Worm (Caenorhabditis elegans): ENCODE measurements around the gene T24E12.3.
A peak's percentile ranks its signal among the peaks of the same experiment; 100 is the strongest.

T24E12.3 gene

ce11 chrII:3808643-3809042 lies 32.8 kb downstream of the T24E12.3 start:
- TF ChIP-seq syd-9 (tag; optimal IDR thresholded peaks at IDR 0.05) (no peak), T23F11.4 (GFP tag; optimal IDR thresholded peaks at IDR 0.05) (no peak), hlh-13 (GFP tag; optimal IDR thresholded peaks at IDR 0.05) (no peak), ceh-30 (tag; optimal IDR thresholded peaks at IDR 0.05) (no peak), K02D7.2 (tag; optimal IDR thresholded peaks at IDR 0.05) (no peak), lim-6 (tag; optimal IDR thresholded peaks at IDR 0.05) (no peak)

- TF ChIP-seq dmd-4 (tag; optimal IDR thresholded peaks at IDR 0.05; ENCODE audit: borderline replicate concordance) (no peak), hlh-8 (tag; optimal IDR thresholded peaks at IDR 0.05) (no peak), tbx-2 (tag; optimal IDR thresholded peaks at IDR 0.05) (peak; percentile 47), fkh-10 (GFP tag; optimal IDR thresholded peaks at IDR 0.05) (no peak), ceh-18 (tag; optimal IDR thresholded peaks at IDR 0.05) (peak; percentile 35), hlh-15 (tag; optimal IDR thresholded peaks at IDR 0.05) (no peak), unc-55 (GFP tag; optimal IDR thresholded peaks at IDR 0.05) (peak; percentile 49), lin-11 (tag; optimal IDR thresholded peaks at IDR 0.05) (no peak), ama-1 (optimal IDR thresholded peaks at IDR 0.05) (no peak), nhr-11 (tag; optimal IDR thresholded peaks at IDR 0.05) (no peak), unc-42 (tag; optimal IDR thresholded peaks at IDR 0.05) (peak; percentile 15), sox-4 (tag; optimal IDR thresholded peaks at IDR 0.05) (no peak), rnt-1 (tag; optimal IDR thresholded peaks at IDR 0.05) (peak; percentile 27), fax-1 (tag; optimal IDR thresholded peaks at IDR 0.05) (no peak), pag-3 (tag; optimal IDR thresholded peaks at IDR 0.05; ENCODE audit: borderline replicate concordance) (no peak), fkh-6 (tag; optimal IDR thresholded peaks at IDR 0.05) (no peak), nfya-1 (tag; optimal IDR thresholded peaks at IDR 0.05) (peak; percentile 34), dve-1 (tag; optimal IDR thresholded peaks at IDR 0.05) (no peak), gmeb-2 (tag; optimal IDR thresholded peaks at IDR 0.05) (no peak), ceh-14 (tag; optimal IDR thresholded peaks at IDR 0.05) (peak; percentile 11), ceh-19 (GFP tag; optimal IDR thresholded peaks at IDR 0.05) (no peak)
Observed at ce11 chrII:3810550-3810949, 34.7 kb downstream of the T24E12.3 start.

ce11 chrII:3811816-3812332 lies 36.1 kb downstream of the T24E12.3 start, which contains the start of gene lido-15:
Gene lido-15, plus strand, starts transcription at chrII:3812282.
- no peak for TF ChIP-seq ref-2 (tag; optimal IDR thresholded peaks at IDR 0.05)
- TF ChIP-seq pha-2 (tag; optimal IDR thresholded peaks at IDR 0.05): no peak
- TF ChIP-seq ceh-31 (tag; optimal IDR thresholded peaks at IDR 0.05): no peak
- no peak for TF ChIP-seq ets-4 (tag; optimal IDR thresholded peaks at IDR 0.05)
- no peak for TF ChIP-seq eyg-1 (tag; optimal IDR thresholded peaks at IDR 0.05)
- TF ChIP-seq ztf-16 (tag; optimal IDR thresholded peaks at IDR 0.05): no peak
- TF ChIP-seq K02D7.2 (tag; optimal IDR thresholded peaks at IDR 0.05): no peak
- TF ChIP-seq hlh-15 (tag; optimal IDR thresholded peaks at IDR 0.05): no peak
- TF ChIP-seq pqm-1 (tag; optimal IDR thresholded peaks at IDR 0.05): no peak
- no peak for TF ChIP-seq ceh-18 (tag; optimal IDR thresholded peaks at IDR 0.05)
- TF ChIP-seq ahr-1 (tag; optimal IDR thresholded peaks at IDR 0.05): no peak

- TF ChIP-seq C08G9.2 (tag; optimal IDR thresholded peaks at IDR 0.05) (no peak), elt-2 (tag; optimal IDR thresholded peaks at IDR 0.05) (peak; percentile 33)
Observed at ce11 chrII:3815445-3816208, 39.8 kb downstream of the T24E12.3 start.

Data from whole organism, late embryonic.